Fruit fly (Drosophila melanogaster): Measurements from ENCODE around the gene CG9257.
A peak's percentile ranks its signal among the peaks of the same experiment; 100 is the strongest.

Gene CG9257

dm6 chr2L:21073300-21073699 lies 29.2 kb upstream of the CG9257 start (continued):
- TF ChIP-seq CG10543 (GFP tag; optimal IDR thresholded peaks at IDR 0.05): no peak
- peak; percentile 49; the same call in 1 of the 2 replicates for TF ChIP-seq Awh (GFP tag; IDR thresholded peaks at IDR 0.05)
- TF ChIP-seq CG14014 (GFP tag; IDR thresholded peaks at IDR 0.05): no peak
- TF ChIP-seq Oaz (GFP tag; IDR thresholded peaks at IDR 0.05): no peak
- no peak for TF ChIP-seq CG14710 (tag; optimal IDR thresholded peaks at IDR 0.05)
- no peak for TF ChIP-seq CG3281 (GFP tag; optimal IDR thresholded peaks at IDR 0.05)
- TF ChIP-seq CG7987 (GFP tag; optimal IDR thresholded peaks at IDR 0.05): no peak
- no peak for TF ChIP-seq HLH3B (GFP tag; IDR thresholded peaks at IDR 0.05)
- no peak for TF ChIP-seq dati (GFP tag; IDR thresholded peaks at IDR 0.05)
- no peak for TF ChIP-seq CG18011 (GFP tag; optimal IDR thresholded peaks at IDR 0.05)
- TF ChIP-seq fd64A (GFP tag; optimal IDR thresholded peaks at IDR 0.05): no peak
- TF ChIP-seq CG6272 (GFP tag; IDR thresholded peaks at IDR 0.05): no peak
- no peak for TF ChIP-seq CG9437 (GFP tag; optimal IDR thresholded peaks at IDR 0.05)
- no peak for TF ChIP-seq BtbVII (GFP tag; optimal IDR thresholded peaks at IDR 0.05)
- TF ChIP-seq Eip74EF (GFP tag; optimal IDR thresholded peaks at IDR 0.05): peak in 1 of 2 experiments; percentile 62
- TF ChIP-seq sd (tag; optimal IDR thresholded peaks at IDR 0.05): peak; percentile 86
- TF ChIP-seq CG3995 (GFP tag; optimal IDR thresholded peaks at IDR 0.05): no peak
- TF ChIP-seq BEAF-32 (GFP tag; optimal IDR thresholded peaks at IDR 0.05): no peak
- no peak for TF ChIP-seq oc (tag; optimal IDR thresholded peaks at IDR 0.05)
- TF ChIP-seq grau (tag; optimal IDR thresholded peaks at IDR 0.05): no peak
- TF ChIP-seq nerfin-2 (GFP tag; IDR thresholded peaks at IDR 0.05; ENCODE audit: partially characterized antibody): no peak
- no peak for TF ChIP-seq gcm (GFP tag; optimal IDR thresholded peaks at IDR 0.05)
- no peak for TF ChIP-seq twi (tag; optimal IDR thresholded peaks at IDR 0.05)
- no peak for TF ChIP-seq Sin3A (optimal IDR thresholded peaks at IDR 0.05)
- no peak for TF ChIP-seq CG10654 (GFP tag; optimal IDR thresholded peaks at IDR 0.05)
- no peak for TF ChIP-seq gcm2 (GFP tag; optimal IDR thresholded peaks at IDR 0.05)
- TF ChIP-seq sc (optimal IDR thresholded peaks at IDR 0.05): no peak
- TF ChIP-seq sc (GFP tag; optimal IDR thresholded peaks at IDR 0.05): no peak
- TF ChIP-seq onecut (GFP tag; IDR thresholded peaks at IDR 0.05): peak; percentile 36; the same call in 1 of the 2 replicates
- TF ChIP-seq Fer1 (GFP tag; optimal IDR thresholded peaks at IDR 0.05): no peak
- TF ChIP-seq CG12391 (tag; optimal IDR thresholded peaks at IDR 0.05): no peak
- no peak for TF ChIP-seq Dll (GFP tag; IDR thresholded peaks at IDR 0.05; ENCODE audit: partially characterized antibody)
- no peak for TF ChIP-seq CG6654 (GFP tag; optimal IDR thresholded peaks at IDR 0.05)
- no peak for TF ChIP-seq Bgb (GFP tag; IDR thresholded peaks at IDR 0.05; ENCODE audit: partially characterized antibody)
- TF ChIP-seq Blimp-1 (GFP tag; optimal IDR thresholded peaks at IDR 0.05): peak; percentile 0
- TF ChIP-seq maf-S (GFP tag; optimal IDR thresholded peaks at IDR 0.05): no peak
- no peak for TF ChIP-seq CG13287 (GFP tag; IDR thresholded peaks at IDR 0.05; ENCODE audit: partially characterized antibody)
- no peak for TF ChIP-seq unpg (GFP tag; optimal IDR thresholded peaks at IDR 0.05)
- no peak for TF ChIP-seq CG7357 (GFP tag; IDR thresholded peaks at IDR 0.05)
- TF ChIP-seq CG2202 (tag; optimal IDR thresholded peaks at IDR 0.05): no peak

- TF ChIP-seq prd (optimal IDR thresholded peaks at IDR 0.05) (no peak), prd (GFP tag; IDR thresholded peaks at IDR 0.05) (no peak), gcm (GFP tag; optimal IDR thresholded peaks at IDR 0.05) (no peak), rib (GFP tag; IDR thresholded peaks at IDR 0.05) (no peak), Optix (GFP tag; IDR thresholded peaks at IDR 0.05) (no peak), CG10209 (GFP tag; optimal IDR thresholded peaks at IDR 0.05) (no peak), CG14710 (tag; optimal IDR thresholded peaks at IDR 0.05) (no peak), CG15269 (tag; optimal IDR thresholded peaks at IDR 0.05) (peak; percentile 52), cato (GFP tag; optimal IDR thresholded peaks at IDR 0.05; ENCODE audit: borderline replicate concordance) (no peak), CG32772 (GFP tag; IDR thresholded peaks at IDR 0.05) (no peak), chinmo (GFP tag; IDR thresholded peaks at IDR 0.05; ENCODE audit: partially characterized antibody) (peak; percentile 57; the same call in 1 of the 4 replicates)
Measured at dm6 chr2L:21073818-21074217, 28.7 kb upstream of the CG9257 start.

Measured in whole organism, embryonic.